Worm (Caenorhabditis elegans) whole organism, L1 larva: ENCODE measurements around the gene klo-1.
A peak's percentile ranks its signal among the peaks of the same experiment; 100 is the strongest.

ENCODE experiments used
- C16A3.4 ChIP-seq: fragments of 150-350 bp; optimal IDR thresholded peaks from 2 replicates; lab custom pipeline; 2014; ENCODE audit warnings: missing biosample characterization, missing genetic modification characterization
- F16B12.6 ChIP-seq: fragments of 150-350 bp; optimal IDR thresholded peaks from 2 replicates; lab custom pipeline; 2014; ENCODE audit warnings: missing biosample characterization, missing genetic modification characterization
- alr-1 ChIP-seq: fragments of 200-800 bp; sonication (Bioruptor generic); optimal IDR thresholded peaks from 2 replicates; lab custom pipeline; 2018; ENCODE audit warnings: borderline replicate concordance, mild to moderate bottlenecking, missing genetic modification characterization, missing compliant biosample characterization
- ama-1 ChIP-seq: fragments of 150-350 bp; optimal IDR thresholded peaks from 2 replicates; lab custom pipeline; 2014
- blmp-1 ChIP-seq: fragments of 150-350 bp; optimal IDR thresholded peaks from 2 replicates; lab custom pipeline; 2014; ENCODE audit warnings: missing biosample characterization, missing genetic modification characterization
- ceh-8 ChIP-seq: fragments of 200-800 bp; sonication (Bioruptor generic); optimal IDR thresholded peaks from 2 replicates; lab custom pipeline; 2018; ENCODE audit warnings: mild to moderate bottlenecking, missing genetic modification characterization, moderate library complexity, missing compliant biosample characterization
- ceh-82 ChIP-seq, 3 experiments: fragments of 150-350 bp in 1 of 3; sonication (generic microtip) in 2 of 3; optimal IDR thresholded peaks; 2 replicates each; lab custom pipeline; 2014 to 2017; ENCODE audit warnings: missing biosample characterization in 3 of 3, missing genetic modification characterization in 3 of 3
- ces-1 ChIP-seq: fragments of 150-350 bp; optimal IDR thresholded peaks from 2 replicates; lab custom pipeline; 2014; ENCODE audit warnings: missing biosample characterization, missing genetic modification reagents, missing genetic modification characterization
- dsc-1 ChIP-seq: sonication (generic microtip); optimal IDR thresholded peaks from 2 replicates; lab custom pipeline; 2016; ENCODE audit warnings: mild to moderate bottlenecking, missing genetic modification characterization, missing compliant biosample characterization
- efl-1 ChIP-seq, 4 experiments: fragments of 150-350 bp; optimal IDR thresholded peaks in 3 of 4; peaks in 1 of 4; 1 replicate in 1 of 4; 2 replicates in 3 of 4; lab custom pipeline; 2014; ENCODE audit warnings: missing biosample characterization in 2 of 4, missing genetic modification characterization in 2 of 4, missing genetic modification reagents in 2 of 4
- egl-13 ChIP-seq: sonication (generic microtip); optimal IDR thresholded peaks from 2 replicates; lab custom pipeline; 2016; ENCODE audit warnings: missing genotype, missing genetic modification reagents, missing genetic modification characterization, missing compliant biosample characterization
- egl-27 ChIP-seq, 2 experiments: fragments of 150-350 bp in 1 of 2; sonication (generic microtip); optimal IDR thresholded peaks; 3 replicates each; lab custom pipeline; 2017 to 2018; ENCODE audit warnings: missing biosample characterization in 2 of 2, missing genetic modification characterization in 2 of 2, missing genetic modification reagents in 2 of 2
- elt-2 ChIP-seq: sonication (generic microtip); optimal IDR thresholded peaks from 2 replicates; lab custom pipeline; 2016; ENCODE audit warnings: missing genetic modification characterization, mild to moderate bottlenecking, inconsistent platforms, missing compliant biosample characterization, missing genetic modification reagents
- elt-3 ChIP-seq, 6 experiments: fragments of 150-350 bp in 1 of 6; sonication (generic microtip); optimal IDR thresholded peaks; 2 replicates each; lab custom pipeline; 2017 to 2018; ENCODE audit warnings: missing biosample characterization in 6 of 6, missing genetic modification characterization in 6 of 6, inconsistent platforms in 1 of 6
- fkh-8 ChIP-seq: sonication (generic microtip); optimal IDR thresholded peaks from 2 replicates; lab custom pipeline; 2016; ENCODE audit warnings: mild to moderate bottlenecking, missing genetic modification characterization, missing compliant biosample characterization
- irx-1 ChIP-seq: sonication (generic microtip); optimal IDR thresholded peaks from 2 replicates; lab custom pipeline; 2016; ENCODE audit warnings: missing genetic modification characterization, missing compliant biosample characterization
- jun-1 ChIP-seq: fragments of 150-350 bp; optimal IDR thresholded peaks from 2 replicates; lab custom pipeline; 2014; ENCODE audit warnings: missing biosample characterization, missing genetic modification reagents, missing genetic modification characterization
- lin-13 ChIP-seq: fragments of 150-350 bp; optimal IDR thresholded peaks from 2 replicates; lab custom pipeline; 2014; ENCODE audit warnings: missing biosample characterization, missing genetic modification reagents, missing genetic modification characterization
- lin-15B ChIP-seq: fragments of 150-350 bp; sonication (generic microtip); optimal IDR thresholded peaks from 3 replicates; lab custom pipeline; 2014; ENCODE audit warnings: missing biosample characterization, missing genetic modification characterization
- lin-35 ChIP-seq, 2 experiments: fragments of 150-350 bp; optimal IDR thresholded peaks; 2 replicates each; lab custom pipeline; 2014; ENCODE audit warnings: missing biosample characterization in 2 of 2, missing genetic modification characterization in 2 of 2, missing genetic modification reagents in 2 of 2
- lin-39 ChIP-seq: fragments of 150-350 bp; optimal IDR thresholded peaks from 2 replicates; lab custom pipeline; 2014; ENCODE audit warnings: missing biosample characterization, missing genetic modification reagents, missing genetic modification characterization
- mef-2 ChIP-seq: fragments of 150-350 bp; optimal IDR thresholded peaks from 2 replicates; lab custom pipeline; 2014; ENCODE audit warnings: missing biosample characterization, missing genetic modification characterization
- mep-1 ChIP-seq: fragments of 150-350 bp; optimal IDR thresholded peaks from 2 replicates; lab custom pipeline; 2014; ENCODE audit warnings: missing biosample characterization, missing genetic modification characterization
- nhr-11 ChIP-seq: fragments of 150-350 bp; optimal IDR thresholded peaks from 2 replicates; lab custom pipeline; 2014; ENCODE audit warnings: missing biosample characterization, missing genetic modification characterization
- nhr-12 ChIP-seq: sonication (generic microtip); optimal IDR thresholded peaks from 2 replicates; lab custom pipeline; 2017; ENCODE audit warnings: missing biosample characterization, missing genetic modification characterization
- nhr-19 ChIP-seq: fragments of 200-800 bp; sonication (Bioruptor generic); conservative IDR thresholded peaks from 2 replicates; pipeline ENCODE4 v1.3.6; 2022; ENCODE audit warnings: missing genetic modification characterization, missing compliant biosample characterization
- nhr-20 ChIP-seq: sonication (generic microtip); optimal IDR thresholded peaks from 2 replicates; lab custom pipeline; 2016; ENCODE audit warnings: mild to moderate bottlenecking, missing genetic modification characterization, missing compliant biosample characterization
- nhr-237 ChIP-seq: fragments of 150-350 bp; optimal IDR thresholded peaks from 2 replicates; lab custom pipeline; 2014; ENCODE audit warnings: missing biosample characterization, missing genetic modification characterization
- nhr-28 ChIP-seq: fragments of 150-350 bp; optimal IDR thresholded peaks from 2 replicates; lab custom pipeline; 2014; ENCODE audit warnings: missing biosample characterization, missing genetic modification characterization
- nhr-71 ChIP-seq: sonication (generic microtip); optimal IDR thresholded peaks from 2 replicates; lab custom pipeline; 2016; ENCODE audit warnings: mild to moderate bottlenecking, missing genetic modification characterization, moderate library complexity, missing compliant biosample characterization
- nhr-77 ChIP-seq: fragments of 150-350 bp; optimal IDR thresholded peaks from 2 replicates; lab custom pipeline; 2014; ENCODE audit warnings: missing biosample characterization, missing genetic modification characterization
- nhr-84 ChIP-seq: sonication (generic microtip); optimal IDR thresholded peaks from 2 replicates; lab custom pipeline; 2017; ENCODE audit warnings: missing biosample characterization, missing genetic modification characterization
- nhr-85 ChIP-seq: sonication (generic microtip); peaks from one replicate; lab custom pipeline; 2016; ENCODE audit warnings: missing genetic modification characterization, inconsistent platforms, missing compliant biosample characterization
- pag-3 ChIP-seq: sonication (generic microtip); optimal IDR thresholded peaks from 2 replicates; lab custom pipeline; 2017; ENCODE audit warnings: missing genetic modification characterization, mild to moderate bottlenecking, missing compliant biosample characterization, antibody characterized with exemption, borderline replicate concordance; ENCODE audit not compliant: insufficient read depth
- pax-3 ChIP-seq: fragments of 200-800 bp; sonication (Bioruptor generic); optimal IDR thresholded peaks from 2 replicates; lab custom pipeline; 2018; ENCODE audit warnings: mild to moderate bottlenecking, missing genetic modification characterization, moderate library complexity, missing compliant biosample characterization
- pqm-1 ChIP-seq: sonication (generic microtip); optimal IDR thresholded peaks from 3 replicates; lab custom pipeline; 2017; ENCODE audit warnings: missing biosample characterization, missing genetic modification characterization
- snpc-4 ChIP-seq: fragments of 150-350 bp; optimal IDR thresholded peaks from 2 replicates; lab custom pipeline; 2014; ENCODE audit warnings: missing biosample characterization, missing genetic modification characterization
- snu-23 ChIP-seq: sonication (generic microtip); optimal IDR thresholded peaks from 2 replicates; lab custom pipeline; 2016; ENCODE audit warnings: missing genetic modification characterization, missing compliant biosample characterization
- sox-4 ChIP-seq: sonication (generic microtip); optimal IDR thresholded peaks from 2 replicates; lab custom pipeline; 2016; ENCODE audit warnings: missing genetic modification characterization, missing compliant biosample characterization
- sup-37 ChIP-seq: fragments of 200-800 bp; sonication (Bioruptor generic); optimal IDR thresholded peaks from 2 replicates; lab custom pipeline; 2018; ENCODE audit warnings: mild to moderate bottlenecking, missing genetic modification characterization, missing compliant biosample characterization
- swsn-7 ChIP-seq: sonication (generic microtip); optimal IDR thresholded peaks from 2 replicates; lab custom pipeline; 2016; ENCODE audit warnings: missing genetic modification characterization, missing compliant biosample characterization
- tbx-2 ChIP-seq: sonication (generic microtip); optimal IDR thresholded peaks from 2 replicates; lab custom pipeline; 2016; ENCODE audit warnings: missing genetic modification characterization, missing compliant biosample characterization
- tlp-1 ChIP-seq: fragments of 150-350 bp; optimal IDR thresholded peaks from 2 replicates; lab custom pipeline; 2014; ENCODE audit warnings: missing biosample characterization, missing genetic modification characterization
- unc-130 ChIP-seq: fragments of 150-350 bp; optimal IDR thresholded peaks from 2 replicates; lab custom pipeline; 2017; ENCODE audit warnings: missing biosample characterization, missing genetic modification characterization, inconsistent platforms
- unc-30 ChIP-seq: sonication (generic microtip); optimal IDR thresholded peaks from 2 replicates; lab custom pipeline; 2017; ENCODE audit warnings: missing biosample characterization, missing genetic modification characterization
- unc-86 ChIP-seq: sonication (generic microtip); optimal IDR thresholded peaks from 2 replicates; lab custom pipeline; 2016; ENCODE audit warnings: missing genetic modification characterization, missing compliant biosample characterization
- zag-1 ChIP-seq: fragments of 150-350 bp; optimal IDR thresholded peaks from 2 replicates; lab custom pipeline; 2014; ENCODE audit warnings: missing biosample characterization, missing genetic modification characterization
- zip-4 ChIP-seq: fragments of 200-800 bp; sonication (Bioruptor generic); optimal IDR thresholded peaks from 2 replicates; lab custom pipeline; 2018; ENCODE audit warnings: mild to moderate bottlenecking, missing genetic modification characterization, moderate library complexity, missing compliant biosample characterization

Gene klo-1

ce11 chrIV:7712252-7712651 is 35.8 kb downstream of the klo-1 start:
- no peak for TF ChIP-seq nhr-84 (tag; lab: Kevin White, UChicago)
- peak; percentile 41 for TF ChIP-seq elt-2 (tag; lab: Kevin White, UChicago)

- peak; percentile 43 for TF ChIP-seq jun-1 (tag; lab: Kevin White, UChicago)
- no peak for TF ChIP-seq alr-1 (tag; lab: Kevin White, UChicago)
- TF ChIP-seq ces-1 (GFP tag; lab: Kevin White, UChicago) = no peak
- TF ChIP-seq swsn-7 (tag; lab: Kevin White, UChicago) = no peak
- TF ChIP-seq efl-1 (optimal IDR thresholded peaks at IDR 0.05; lab: Kevin White, UChicago) = no peak
- peak in 1 of 2 experiments; percentile 36 for TF ChIP-seq efl-1 (GFP tag; optimal IDR thresholded peaks at IDR 0.05 in 1 of 2; lab: Kevin White, UChicago)
- peak; percentile 23 for TF ChIP-seq nhr-71 (tag; lab: Kevin White, UChicago)
- TF ChIP-seq ama-1 (lab: Kevin White, UChicago) = no peak
- no peak for TF ChIP-seq lin-39 (tag; lab: Kevin White, UChicago)
- peak; percentile 33 for TF ChIP-seq pqm-1 (tag; lab: Kevin White, UChicago)
- peak; percentile 5 for TF ChIP-seq nhr-20 (tag; lab: Kevin White, UChicago)
- TF ChIP-seq lin-35 (GFP tag; optimal IDR thresholded peaks at IDR 0.05; lab: Kevin White, UChicago) = peak in 1 of 2 experiments; percentile 47
- TF ChIP-seq mep-1 (tag; lab: Kevin White, UChicago) = no peak
- no peak for TF ChIP-seq nhr-28
- TF ChIP-seq nhr-77 (tag; lab: Kevin White, UChicago) = no peak
- TF ChIP-seq pax-3 (tag; lab: Kevin White, UChicago) = peak; percentile 4
- TF ChIP-seq lin-15B (tag; lab: Kevin White, UChicago) = no peak
- peak; percentile 95 for TF ChIP-seq elt-2 (tag; lab: Kevin White, UChicago)
- TF ChIP-seq nhr-85 (tag; lab: Kevin White, UChicago) = peak; percentile 14
- peak; percentile 21 for TF ChIP-seq tlp-1 (tag; lab: Kevin White, UChicago)
Measured at ce11 chrIV:7710824-7711223, 37.2 kb downstream of the klo-1 start, which contains the start of gene nhr-8. nhr-8 (plus strand) TSS chrIV:7710983.

DNA sequence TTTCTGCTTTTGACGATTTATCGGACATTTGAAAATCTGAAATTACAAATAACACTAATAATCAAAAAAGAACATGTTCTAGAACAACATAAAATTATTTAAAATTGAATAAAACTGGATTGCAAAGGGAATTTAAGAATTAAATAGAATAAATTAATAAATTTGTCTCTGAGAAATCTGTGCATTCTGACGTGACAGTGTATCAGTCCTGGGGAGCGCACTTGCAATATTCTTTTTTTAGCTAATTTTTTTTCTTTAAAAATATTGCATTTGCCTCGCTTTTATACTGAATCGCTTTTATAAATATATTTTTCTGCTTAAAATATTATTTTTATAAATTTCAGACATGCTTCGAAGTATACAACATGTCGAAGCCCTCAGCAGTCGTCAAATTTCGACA is 38.3 kb downstream of the klo-1 start, which contains the start of the genes mrpl-1, emc-6 and mrps-24:
mrpl-1 (minus strand) TSS at position 1 of the 400 bp plus-strand sequence.
emc-6 (minus strand) TSS at position 36 of the 400 bp plus-strand sequence.
mrps-24 (plus strand) TSS at position 345 of the 400 bp plus-strand sequence.
- TF ChIP-seq tlp-1 (tag; lab: Kevin White, UChicago) (no peak), dsc-1 (peak; percentile 28), lin-13 (GFP tag; lab: Kevin White, UChicago) (peak; percentile 37), egl-27 (tag; optimal IDR thresholded peaks at IDR 0.05; lab: Kevin White, UChicago) (no peak), unc-86 (tag; lab: Kevin White, UChicago) (peak; percentile 36), lin-15B (tag; lab: Kevin White, UChicago) (peak; percentile 74), F16B12.6 (tag; lab: Kevin White, UChicago) (peak; percentile 84), nhr-237 (tag; lab: Kevin White, UChicago) (no peak), pag-3 (tag; lab: Kevin White, UChicago) (no peak), blmp-1 (tag; lab: Kevin White, UChicago) (peak; percentile 50), sox-4 (tag; lab: Kevin White, UChicago) (no peak), nhr-19 (GFP tag; lab: Robert Waterston, UW) (peak; percentile 58), nhr-84 (tag; lab: Kevin White, UChicago) (no peak), unc-130 (tag; lab: Kevin White, UChicago) (peak; percentile 44), C16A3.4 (tag; lab: Kevin White, UChicago) (peak; percentile 82), irx-1 (no peak), swsn-7 (tag; lab: Kevin White, UChicago) (peak; percentile 68), fkh-8 (tag; lab: Kevin White, UChicago) (peak; percentile 18), zag-1 (tag; lab: Kevin White, UChicago) (no peak), ceh-8 (GFP tag; lab: Kevin White, UChicago) (no peak), zip-4 (GFP tag; lab: Kevin White, UChicago) (no peak), tbx-2 (peak; percentile 56), mef-2 (tag; lab: Kevin White, UChicago) (no peak), snpc-4 (peak; percentile 31), lin-39 (tag; lab: Kevin White, UChicago) (no peak), ceh-82 (tag; optimal IDR thresholded peaks at IDR 0.05; lab: Kevin White, UChicago) (peak in 2 of 3 experiments; percentile 50 to 55), elt-2 (tag; lab: Kevin White, UChicago) (peak; percentile 3), unc-30 (no peak), egl-13 (tag; lab: Kevin White, UChicago) (peak; percentile 35), nhr-12 (tag; lab: Kevin White, UChicago) (no peak), mep-1 (tag; lab: Kevin White, UChicago) (peak; percentile 91), elt-3 (tag; optimal IDR thresholded peaks at IDR 0.05; lab: Kevin White, UChicago) (peak in 1 of 6 experiments; percentile 16), nhr-85 (tag; lab: Kevin White, UChicago) (no peak), snu-23 (GFP tag; lab: Kevin White, UChicago) (peak; percentile 73), sup-37 (no peak), nhr-20 (tag; lab: Kevin White, UChicago) (peak; percentile 59), nhr-11 (tag; lab: Kevin White, UChicago) (no peak)
